Fruit fly (Drosophila melanogaster): ENCODE results near the gene Antp.

Antp gene

DNA sequence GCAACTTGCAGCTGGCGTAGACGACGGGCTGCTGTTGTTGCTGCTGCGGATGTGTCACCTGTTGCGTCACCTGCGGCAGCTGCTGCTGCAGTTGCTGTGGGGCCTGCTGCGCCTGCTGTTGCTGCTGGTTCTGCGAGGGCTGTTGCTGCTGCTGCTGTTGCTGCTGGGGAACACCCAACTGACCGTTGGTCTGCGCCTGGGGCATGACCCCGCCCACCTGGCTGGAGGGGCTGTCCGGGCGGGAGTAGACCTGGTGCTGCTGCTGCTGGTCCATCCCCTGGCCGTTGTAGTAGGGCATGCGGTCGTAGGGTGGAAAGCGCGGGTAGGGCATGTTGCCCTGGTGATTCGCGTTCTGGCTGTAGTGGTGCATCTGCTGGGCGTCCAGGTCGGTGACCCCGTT, 89.6 kb downstream of the Antp start:
- TF ChIP-seq CG13204 (GFP tag; optimal IDR thresholded peaks at IDR 0.05) (no peak), Pif1B (GFP tag; optimal IDR thresholded peaks at IDR 0.05) (no peak), Ets98B (GFP tag; IDR thresholded peaks at IDR 0.05) (no peak), gl (tag; optimal IDR thresholded peaks at IDR 0.05) (no peak), CG17806 (tag; optimal IDR thresholded peaks at IDR 0.05) (no peak), EcR (GFP tag; optimal IDR thresholded peaks at IDR 0.05) (no peak), CG8301 (tag; optimal IDR thresholded peaks at IDR 0.05) (no peak), CG32121 (GFP tag; IDR thresholded peaks at IDR 0.05) (no peak)

DNA sequence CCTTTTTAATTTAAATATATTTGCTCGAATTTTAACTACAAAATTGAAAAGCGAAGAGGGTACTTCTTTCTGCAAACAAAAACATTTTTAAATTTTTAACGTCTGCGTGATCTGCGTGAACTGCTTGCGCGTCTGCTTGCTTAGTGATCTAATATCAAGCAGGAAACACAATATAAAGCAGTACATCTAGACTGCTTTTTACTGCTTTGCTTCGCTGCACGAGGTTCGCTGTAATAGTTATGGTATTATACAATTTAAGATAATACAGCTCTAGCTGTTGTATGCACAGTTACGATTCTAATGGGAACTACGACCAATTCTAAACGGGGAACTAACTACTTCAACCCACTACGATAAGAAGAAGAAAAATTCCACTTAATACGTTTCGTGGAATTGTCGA, 90.9 kb downstream of the Antp start:
- TF ChIP-seq CG8159 (tag; optimal IDR thresholded peaks at IDR 0.05) (no peak), D1 (tag; optimal IDR thresholded peaks at IDR 0.05) (peak; percentile 74)

DNA sequence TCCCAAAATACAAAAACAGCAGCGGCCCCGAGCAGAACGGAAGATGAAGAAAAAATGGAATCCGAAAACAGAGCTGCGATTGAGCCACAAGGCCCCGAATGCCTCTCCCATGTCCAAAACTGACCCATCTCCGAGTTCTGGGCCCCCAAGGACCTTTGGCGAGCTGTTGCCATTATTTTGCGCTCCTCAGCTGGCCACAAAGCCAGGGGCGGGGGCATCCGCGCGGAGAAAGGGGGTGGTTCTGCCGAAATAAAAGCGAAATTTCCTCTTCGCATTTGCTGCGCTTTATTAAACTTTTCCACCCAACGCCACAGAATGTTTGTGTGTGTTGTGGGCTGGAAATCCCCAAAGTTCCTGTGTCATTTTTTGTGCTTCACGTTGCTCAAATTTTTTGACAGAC, 94.7 kb downstream of the Antp start:
- TF ChIP-seq CG14655 (GFP tag; optimal IDR thresholded peaks at IDR 0.05) (no peak), CG8301 (tag; optimal IDR thresholded peaks at IDR 0.05) (no peak), Pif1A (GFP tag; optimal IDR thresholded peaks at IDR 0.05) (no peak), gl (tag; optimal IDR thresholded peaks at IDR 0.05) (no peak), CG10348 (GFP tag; IDR thresholded peaks at IDR 0.05) (no peak), CG4496 (GFP tag; IDR thresholded peaks at IDR 0.05) (no peak), EcR (GFP tag; optimal IDR thresholded peaks at IDR 0.05) (no peak), Snoo (tag; optimal IDR thresholded peaks at IDR 0.05) (no peak), rn (GFP tag; IDR thresholded peaks at IDR 0.05) (no peak), fd96Ca (GFP tag; IDR thresholded peaks at IDR 0.05) (no peak), D1 (tag; optimal IDR thresholded peaks at IDR 0.05) (no peak), CG32121 (GFP tag; IDR thresholded peaks at IDR 0.05) (no peak), CG8159 (tag; optimal IDR thresholded peaks at IDR 0.05) (no peak), CG13204 (GFP tag; optimal IDR thresholded peaks at IDR 0.05) (no peak), CG17806 (tag; optimal IDR thresholded peaks at IDR 0.05) (no peak), CG12605 (GFP tag; IDR thresholded peaks at IDR 0.05) (no peak), CG9948 (tag; optimal IDR thresholded peaks at IDR 0.05) (no peak), CG34367 (tag; optimal IDR thresholded peaks at IDR 0.05) (no peak)

dm6 chr3R:6903289-6903791, 95.7 kb downstream of the Antp start:
- TF ChIP-seq Pif1A (GFP tag; optimal IDR thresholded peaks at IDR 0.05) (no peak), CG14655 (GFP tag; optimal IDR thresholded peaks at IDR 0.05) (peak; percentile 58), D1 (tag; optimal IDR thresholded peaks at IDR 0.05) (peak; percentile 41), CG17806 (tag; optimal IDR thresholded peaks at IDR 0.05) (peak; percentile 58), rn (GFP tag; IDR thresholded peaks at IDR 0.05) (no peak), CG9948 (tag; optimal IDR thresholded peaks at IDR 0.05) (peak; percentile 54), CG8159 (tag; optimal IDR thresholded peaks at IDR 0.05) (peak; percentile 70), Snoo (tag; optimal IDR thresholded peaks at IDR 0.05) (peak; percentile 5), CG34367 (tag; optimal IDR thresholded peaks at IDR 0.05) (peak; percentile 38), CG15710 (tag; optimal IDR thresholded peaks at IDR 0.05) (peak; percentile 50), CG8301 (tag; optimal IDR thresholded peaks at IDR 0.05) (peak; percentile 46)

DNA sequence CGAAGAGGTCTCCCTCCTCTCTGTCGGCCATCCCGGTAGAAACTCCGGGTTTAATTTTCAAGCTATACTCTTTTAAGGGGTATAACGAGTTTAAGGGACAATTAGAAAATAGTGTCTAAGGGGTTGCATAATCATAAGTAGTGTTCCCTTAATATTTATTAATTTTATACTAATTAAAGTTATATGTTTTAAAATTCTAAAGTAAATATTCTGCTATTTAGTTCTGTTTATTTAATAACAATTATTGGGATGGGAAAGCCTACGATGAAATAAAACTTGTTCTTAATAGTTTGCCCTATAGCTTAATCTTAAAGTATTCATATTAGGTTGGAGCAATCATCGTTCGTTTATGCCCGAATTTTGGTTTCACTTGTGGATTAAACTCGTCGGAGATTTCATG, 100.1 kb downstream of the Antp start:
- TF ChIP-seq CG12605 (GFP tag; IDR thresholded peaks at IDR 0.05) (no peak), CG8159 (tag; optimal IDR thresholded peaks at IDR 0.05) (peak; percentile 34), CG32121 (GFP tag; IDR thresholded peaks at IDR 0.05) (no peak)

- no peak for TF ChIP-seq CG4496 (GFP tag; IDR thresholded peaks at IDR 0.05)
- TF ChIP-seq D1 (tag; optimal IDR thresholded peaks at IDR 0.05): peak; percentile 27
- no peak for TF ChIP-seq rn (GFP tag; IDR thresholded peaks at IDR 0.05)
- no peak for TF ChIP-seq CG12605 (GFP tag; IDR thresholded peaks at IDR 0.05)
- no peak for TF ChIP-seq CG9948 (tag; optimal IDR thresholded peaks at IDR 0.05)
Observed at dm6 chr3R:6893137-6893578, 105.9 kb downstream of the Antp start.

DNA sequence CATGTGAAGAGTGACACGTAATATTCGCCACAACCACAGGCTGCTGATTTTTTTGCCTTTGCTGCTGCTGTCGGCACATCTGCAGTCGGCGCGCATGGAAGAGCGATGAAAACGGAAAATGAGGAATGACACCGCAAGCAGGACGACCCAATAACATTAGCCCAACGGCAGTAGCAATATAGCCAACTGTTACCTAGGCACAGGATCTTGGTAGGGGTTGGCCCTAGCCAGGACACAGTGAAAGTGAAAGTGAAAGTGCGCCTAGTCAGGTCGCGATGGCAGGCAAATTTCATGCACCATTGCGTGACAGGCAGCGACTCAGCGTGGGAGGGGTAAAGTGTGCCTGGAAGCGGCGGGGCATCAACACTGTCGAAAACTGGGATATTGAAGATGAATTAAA, 110.2 kb downstream of the Antp start:
- no peak for TF ChIP-seq CG14655 (GFP tag; optimal IDR thresholded peaks at IDR 0.05)
- TF ChIP-seq gl (tag; optimal IDR thresholded peaks at IDR 0.05): no peak
- TF ChIP-seq CG8159 (tag; optimal IDR thresholded peaks at IDR 0.05): no peak
- TF ChIP-seq CG4496 (GFP tag; IDR thresholded peaks at IDR 0.05): no peak

DNA sequence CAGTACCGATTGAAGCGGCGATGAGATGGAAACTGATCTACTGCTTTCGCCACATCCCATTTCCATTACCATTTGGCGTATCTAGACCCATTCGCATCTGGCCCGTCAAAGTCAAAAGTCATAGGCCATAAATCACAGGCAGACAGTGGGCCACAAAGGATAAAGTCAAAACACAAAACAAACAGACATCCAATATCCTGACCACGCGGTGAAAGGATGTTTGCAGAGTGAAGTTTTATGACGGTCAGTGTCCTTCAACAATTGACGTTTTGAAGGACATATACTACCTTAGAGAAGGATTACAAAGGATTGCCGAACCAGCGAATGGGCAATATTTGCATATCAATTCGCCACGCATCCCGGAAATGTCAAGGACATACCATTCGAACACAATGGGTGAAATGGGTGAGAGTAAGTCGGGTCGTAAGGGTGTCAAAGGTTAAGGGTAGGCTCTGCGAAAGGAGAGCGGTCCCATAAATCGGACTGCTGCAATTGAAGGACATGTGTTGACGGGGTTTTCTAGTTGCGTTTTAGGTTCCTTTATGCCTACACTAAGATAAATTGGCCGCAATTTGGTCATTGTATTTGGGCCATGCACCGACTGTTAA, 113.7 kb downstream of the Antp start:
- TF ChIP-seq Pif1A (GFP tag; optimal IDR thresholded peaks at IDR 0.05): no peak
- TF ChIP-seq Ets98B (GFP tag; IDR thresholded peaks at IDR 0.05): no peak
- TF ChIP-seq CG12605 (GFP tag; IDR thresholded peaks at IDR 0.05): no peak
- no peak for TF ChIP-seq CG8301 (tag; optimal IDR thresholded peaks at IDR 0.05)
- TF ChIP-seq CG10348 (GFP tag; IDR thresholded peaks at IDR 0.05): no peak
- TF ChIP-seq D1 (tag; optimal IDR thresholded peaks at IDR 0.05): no peak
- TF ChIP-seq Pif1B (GFP tag; optimal IDR thresholded peaks at IDR 0.05): no peak
- TF ChIP-seq Snoo (tag; optimal IDR thresholded peaks at IDR 0.05): no peak
- TF ChIP-seq CG8159 (tag; optimal IDR thresholded peaks at IDR 0.05): no peak
- no peak for TF ChIP-seq CG13204 (GFP tag; optimal IDR thresholded peaks at IDR 0.05)
- no peak for TF ChIP-seq CG9948 (tag; optimal IDR thresholded peaks at IDR 0.05)
- no peak for TF ChIP-seq CG34367 (tag; optimal IDR thresholded peaks at IDR 0.05)
- no peak for TF ChIP-seq CG15710 (tag; optimal IDR thresholded peaks at IDR 0.05)
- TF ChIP-seq CG14655 (GFP tag; optimal IDR thresholded peaks at IDR 0.05): no peak
- no peak for TF ChIP-seq fd96Ca (GFP tag; IDR thresholded peaks at IDR 0.05)
- TF ChIP-seq CG4496 (GFP tag; IDR thresholded peaks at IDR 0.05): no peak
- no peak for TF ChIP-seq CG17806 (tag; optimal IDR thresholded peaks at IDR 0.05)

All from whole organism, pupa.